Fruit fly (Drosophila melanogaster): Measurements from ENCODE around the gene Marf.

Marf gene

dm6 chrX:6355090-6355679 lies 10.6 kb upstream of the Marf start (continued):
- TF ChIP-seq cwo (GFP tag; optimal IDR thresholded peaks at IDR 0.05) (peak; percentile 70), CG6813 (GFP tag; optimal IDR thresholded peaks at IDR 0.05) (no peak), GATAe (GFP tag; conservative IDR thresholded peaks at IDR 0.05) (peak; percentile 45; the same call in 1 of the 2 replicates), mirr (GFP tag; optimal IDR thresholded peaks at IDR 0.05) (peak; percentile 86), Med (GFP tag) (peak; percentile 51), CG3281 (GFP tag; optimal IDR thresholded peaks at IDR 0.05) (peak; percentile 6), HmgZ (tag; optimal IDR thresholded peaks at IDR 0.05) (peak; percentile 12), CG8290 (GFP tag; optimal IDR thresholded peaks at IDR 0.05) (no peak), CG8290 (tag; optimal IDR thresholded peaks at IDR 0.05) (peak in 1 of 2 experiments; percentile 4), Xrp1 (GFP tag; IDR thresholded peaks at IDR 0.05) (no peak)

DNA sequence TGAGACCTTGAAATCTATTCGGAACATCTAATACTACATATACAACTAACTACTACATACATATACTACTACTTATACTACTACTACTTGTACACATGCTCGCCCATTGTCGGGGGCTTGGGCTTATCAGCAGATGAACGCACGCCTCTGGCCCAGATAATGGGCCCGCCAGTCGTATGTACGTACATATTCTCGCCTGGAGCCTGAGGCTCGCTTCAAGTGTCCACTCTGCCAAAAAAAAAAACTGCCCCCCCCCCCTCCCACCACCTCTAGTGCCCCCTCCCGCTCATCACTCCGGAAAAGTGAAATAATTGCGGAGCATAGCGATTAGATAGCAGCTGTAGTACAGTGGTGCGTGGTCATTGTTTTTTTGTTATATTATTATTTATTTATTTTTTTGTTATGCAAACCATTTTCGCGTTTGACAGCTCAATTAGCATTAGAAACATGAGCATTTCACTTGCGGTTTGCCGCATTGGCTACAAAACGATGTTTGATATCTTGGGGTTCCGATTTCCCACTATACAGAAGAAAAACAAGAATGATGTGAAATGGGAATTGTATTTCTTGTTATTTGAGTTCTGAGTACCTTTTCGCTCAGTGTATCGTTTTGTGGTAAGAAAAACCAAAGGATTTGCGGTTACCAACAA lies 8.9 kb upstream of the Marf start:
- TF ChIP-seq nmo (GFP tag; optimal IDR thresholded peaks at IDR 0.05) (peak; percentile 23), CG15011 (GFP tag; optimal IDR thresholded peaks at IDR 0.05) (no peak), salm (tag; optimal IDR thresholded peaks at IDR 0.05) (no peak), zf30C (GFP tag; optimal IDR thresholded peaks at IDR 0.05) (no peak), kay (GFP tag; optimal IDR thresholded peaks at IDR 0.05) (no peak), CG2712 (tag; optimal IDR thresholded peaks at IDR 0.05) (peak; percentile 16), CG3847 (GFP tag; IDR thresholded peaks at IDR 0.05) (peak; percentile 20; the same call in 1 of the 2 replicates), Bgb (GFP tag; IDR thresholded peaks at IDR 0.05; ENCODE audit: partially characterized antibody) (no peak), Xrp1 (GFP tag; IDR thresholded peaks at IDR 0.05) (peak; percentile 42; the same call in 1 of the 2 replicates), grn (GFP tag; optimal IDR thresholded peaks at IDR 0.05) (peak; percentile 35), CG13894 (tag; optimal IDR thresholded peaks at IDR 0.05) (peak; percentile 3), Hand (GFP tag; optimal IDR thresholded peaks at IDR 0.05) (no peak), NfI (GFP tag; optimal IDR thresholded peaks at IDR 0.05) (peak; percentile 4), Drgx (GFP tag; IDR thresholded peaks at IDR 0.05) (peak; percentile 54), Max (GFP tag; optimal IDR thresholded peaks at IDR 0.05) (no peak), CG16815 (GFP tag; optimal IDR thresholded peaks at IDR 0.05) (no peak), CG14050 (GFP tag; IDR thresholded peaks at IDR 0.05) (no peak), CG9876 (GFP tag; optimal IDR thresholded peaks at IDR 0.05) (no peak), Atf-2 (GFP tag; optimal IDR thresholded peaks at IDR 0.05) (no peak), CG1024 (GFP tag; IDR thresholded peaks at IDR 0.05) (no peak), CG13424 (tag; optimal IDR thresholded peaks at IDR 0.05) (peak; percentile 10), C15 (GFP tag; IDR thresholded peaks at IDR 0.05) (no peak), CG8944 (GFP tag; optimal IDR thresholded peaks at IDR 0.05) (no peak), CG4820 (GFP tag; optimal IDR thresholded peaks at IDR 0.05) (no peak), CG11504 (tag; optimal IDR thresholded peaks at IDR 0.05) (peak; percentile 50), trh (GFP tag; optimal IDR thresholded peaks at IDR 0.05) (no peak), Gsc (GFP tag; IDR thresholded peaks at IDR 0.05) (no peak), CG17186 (GFP tag; optimal IDR thresholded peaks at IDR 0.05) (no peak), chinmo (GFP tag; IDR thresholded peaks at IDR 0.05; ENCODE audit: partially characterized antibody) (peak; percentile 71; the same call in 2 of the 4 replicates), CG4328 (GFP tag; optimal IDR thresholded peaks at IDR 0.05) (peak; percentile 14), sqz (GFP tag; optimal IDR thresholded peaks at IDR 0.05) (peak; percentile 64), abd-A (tag; optimal IDR thresholded peaks at IDR 0.05) (peak; percentile 15), E2f2 (GFP tag; IDR thresholded peaks at IDR 0.05) (no peak), lov (optimal IDR thresholded peaks at IDR 0.05) (no peak), lov (GFP tag; IDR thresholded peaks at IDR 0.05) (no peak), CG18599 (GFP tag; optimal IDR thresholded peaks at IDR 0.05) (peak; percentile 3), Dip3 (GFP tag; optimal IDR thresholded peaks at IDR 0.05) (no peak), mld (GFP tag; IDR thresholded peaks at IDR 0.05; ENCODE audit: partially characterized antibody) (no peak), CG18619 (GFP tag; optimal IDR thresholded peaks at IDR 0.05) (peak; percentile 25)

Data from whole organism, embryonic.